Fruit fly (Drosophila melanogaster) whole organism, pupa: Measurements from ENCODE around the gene PH4alphaPV.
A peak's percentile ranks its signal among the peaks of the same experiment; 100 is the strongest.

ENCODE experiments used
- CG12605 ChIP-seq: fragments of 200-800 bp; sonication (Bioruptor generic); IDR thresholded peaks from 2 replicates; pipeline ENCODE4 v1.3.6; 2022; ENCODE audit warnings: missing biosample characterization, missing genetic modification characterization
- CG13204 ChIP-seq: fragments of 200-800 bp; sonication (Bioruptor generic); optimal IDR thresholded peaks from 2 replicates; lab custom pipeline; 2018; ENCODE audit warnings: missing biosample characterization, mild to moderate bottlenecking, missing genetic modification characterization, moderate library complexity
- CG14655 ChIP-seq: fragments of 200-800 bp; sonication (Bioruptor generic); optimal IDR thresholded peaks from 3 replicates; lab custom pipeline; 2017; ENCODE audit warnings: mild to moderate bottlenecking, missing biosample characterization, missing genetic modification reagents, missing genetic modification characterization
- CG15710 ChIP-seq: fragments of 200-800 bp; sonication (Bioruptor generic); optimal IDR thresholded peaks from 2 replicates; lab custom pipeline; 2018; ENCODE audit warnings: missing biosample characterization, mild to moderate bottlenecking, missing genetic modification characterization, moderate library complexity
- CG4496 ChIP-seq: fragments of 200-800 bp; sonication (Bioruptor generic); IDR thresholded peaks from 3 replicates; pipeline ENCODE4 v1.3.6; 2022; ENCODE audit warnings: missing biosample characterization, missing genetic modification characterization
- CG8159 ChIP-seq: fragments of 200-800 bp; sonication (Bioruptor generic); optimal IDR thresholded peaks from 3 replicates; lab custom pipeline; 2018; ENCODE audit warnings: missing biosample characterization, mild to moderate bottlenecking, missing genetic modification characterization, moderate library complexity
- CG9948 ChIP-seq: fragments of 200-800 bp; sonication (Bioruptor generic); optimal IDR thresholded peaks from 2 replicates; lab custom pipeline; 2018; ENCODE audit warnings: missing biosample characterization, mild to moderate bottlenecking, missing genetic modification characterization, moderate library complexity
- D1 ChIP-seq: fragments of 200-800 bp; sonication (Bioruptor generic); optimal IDR thresholded peaks from 2 replicates; lab custom pipeline; 2018; ENCODE audit warnings: missing biosample characterization, mild to moderate bottlenecking, missing genetic modification characterization, moderate library complexity
- Ets98B ChIP-seq: fragments of 200-800 bp; sonication (Bioruptor generic); IDR thresholded peaks from 2 replicates; pipeline ENCODE4 v1.3.6; 2022; ENCODE audit warnings: missing biosample characterization, missing genetic modification characterization
- Pif1A ChIP-seq: fragments of 200-800 bp; sonication (Bioruptor generic); optimal IDR thresholded peaks from 3 replicates; lab custom pipeline; 2016; ENCODE audit warnings: missing biosample characterization, missing genetic modification characterization
- fd96Ca ChIP-seq: fragments of 200-800 bp; sonication (Bioruptor generic); IDR thresholded peaks from 3 replicates; pipeline ENCODE4 v1.3.6; 2022; ENCODE audit warnings: missing biosample characterization, missing genetic modification characterization
- gl ChIP-seq: fragments of 200-800 bp; sonication (Bioruptor generic); optimal IDR thresholded peaks from 2 replicates; lab custom pipeline; 2018; ENCODE audit warnings: missing biosample characterization, mild to moderate bottlenecking, missing genetic modification characterization
- rn ChIP-seq: fragments of 200-800 bp; sonication (Bioruptor generic); IDR thresholded peaks from 2 replicates; pipeline ENCODE4 v1.3.6; 2022; ENCODE audit warnings: missing biosample characterization, missing genetic modification characterization

dm6 chr3R:30689653-30690052 lies 41.3 kb upstream of the PH4alphaPV start:
- TF ChIP-seq CG13204 (GFP tag; lab: Kevin White, UChicago), result no peak
- peak; percentile 82 for TF ChIP-seq CG14655 (GFP tag; lab: Kevin White, UChicago)
- peak; percentile 80 for TF ChIP-seq Ets98B (GFP tag; lab: Robert Waterston, UW)
- no peak for TF ChIP-seq D1 (tag; lab: Kevin White, UChicago)
- TF ChIP-seq fd96Ca (GFP tag; lab: Robert Waterston, UW), result peak; percentile 59; the same call in 1 of the 3 replicates
- peak; percentile 93 for TF ChIP-seq CG4496
- TF ChIP-seq rn (GFP tag; lab: Robert Waterston, UW), result peak; percentile 53; the same call in 1 of the 2 replicates
- TF ChIP-seq Pif1A (GFP tag; lab: Kevin White, UChicago), result peak; percentile 31
- no peak for TF ChIP-seq CG15710 (tag; lab: Kevin White, UChicago)
- TF ChIP-seq CG9948 (tag; lab: Kevin White, UChicago), result no peak
- TF ChIP-seq CG12605 (GFP tag; lab: Robert Waterston, UW), result peak; percentile 47; the same call in 1 of the 2 replicates
- TF ChIP-seq gl (tag; lab: Kevin White, UChicago), result no peak
- TF ChIP-seq CG8159 (tag; lab: Kevin White, UChicago), result peak; percentile 17
